Worm (Caenorhabditis elegans): ENCODE data around the gene B0496.2.

DNA sequence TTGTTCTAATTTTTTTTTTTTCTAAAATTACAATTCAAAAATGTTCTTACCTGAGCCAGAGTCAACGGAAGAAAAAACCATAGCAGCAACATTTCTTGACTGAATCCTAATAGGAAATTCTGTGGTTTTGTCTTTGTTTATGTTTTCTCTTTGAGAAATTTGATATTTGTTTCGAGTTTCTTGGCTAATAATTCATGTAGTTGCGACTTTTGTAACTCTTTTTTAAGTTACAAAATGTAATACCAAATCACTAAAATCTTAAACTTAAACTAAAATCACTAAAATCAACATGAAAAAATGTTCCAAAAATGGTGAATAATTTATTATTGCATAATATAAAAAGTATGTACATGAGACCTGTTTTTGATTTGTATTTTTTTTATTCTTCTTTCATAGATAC lies 50.1 kb downstream of the B0496.2 start, which contains the start of gene egas-4:
- TF ChIP-seq ham-2 (GFP tag; optimal IDR thresholded peaks at IDR 0.05) (no peak), snpc-4 (tag; optimal IDR thresholded peaks at IDR 0.05) (no peak), nhr-28 (tag; optimal IDR thresholded peaks at IDR 0.05) (no peak)
